Worm (Caenorhabditis elegans) whole organism, L4 larva: ENCODE data around the gene cysl-3.

Source experiments
- F10B5.3 ChIP-seq: sonication (generic microtip); optimal IDR thresholded peaks from 2 replicates; lab custom pipeline; 2016; ENCODE audit warnings: mild to moderate bottlenecking, missing genetic modification characterization, missing compliant biosample characterization
- nhr-10 ChIP-seq: fragments of 150-350 bp; optimal IDR thresholded peaks from 2 replicates; lab custom pipeline; 2014; ENCODE audit warnings: missing biosample characterization, missing genetic modification characterization
- nhr-76 ChIP-seq: fragments of 150-350 bp; optimal IDR thresholded peaks from 2 replicates; lab custom pipeline; 2014; ENCODE audit warnings: missing biosample characterization, missing genetic modification characterization

ce11 chrV:3807846-3808245 is 31.9 kb upstream of the cysl-3 start:
- TF ChIP-seq nhr-76: no peak
- no peak for TF ChIP-seq nhr-10 (tag; lab: Kevin White, UChicago)
- no peak for TF ChIP-seq F10B5.3 (tag; lab: Kevin White, UChicago)
